Fruit fly (Drosophila melanogaster) whole organism, embryonic: Measurements from ENCODE around the gene sing.

Experiments
- Adf1 ChIP-seq: fragments of 200-800 bp; sonication (Bioruptor generic); IDR thresholded peaks from 2 replicates; pipeline ENCODE4 v1.3.6; 2022; ENCODE audit warnings: missing biosample characterization, missing genetic modification characterization
- CG10462 ChIP-seq: fragments of 200-800 bp; sonication (Bioruptor generic); optimal IDR thresholded peaks from 2 replicates; lab custom pipeline; 2016; ENCODE audit warnings: missing biosample characterization, missing genetic modification characterization
- CG11560 ChIP-seq: fragments of 200-800 bp; sonication (Bioruptor generic); IDR thresholded peaks from 3 replicates; pipeline ENCODE4 v1.3.6; 2022; ENCODE audit warnings: missing biosample characterization, missing genetic modification characterization
- CG12659 ChIP-seq: fragments of 200-800 bp; sonication (Bioruptor generic); optimal IDR thresholded peaks from 3 replicates; lab custom pipeline; 2017; ENCODE audit warnings: mild to moderate bottlenecking, missing biosample characterization, missing genetic modification reagents, missing genetic modification characterization
- CG13123 ChIP-seq: fragments of 200-800 bp; sonication (Bioruptor generic); optimal IDR thresholded peaks from 2 replicates; lab custom pipeline; 2016; ENCODE audit warnings: missing biosample characterization, missing genetic modification characterization
- CG13775 ChIP-seq: fragments of 200-800 bp; sonication (Bioruptor generic); optimal IDR thresholded peaks from 3 replicates; lab custom pipeline; 2017; ENCODE audit warnings: missing biosample characterization, mild to moderate bottlenecking, missing genetic modification characterization
- CG15479 ChIP-seq: fragments of 200-800 bp; sonication (Bioruptor generic); optimal IDR thresholded peaks from 3 replicates; lab custom pipeline; 2019; ENCODE audit warnings: missing biosample characterization, mild to moderate bottlenecking, missing genetic modification characterization, moderate library complexity
- CG15514 ChIP-seq: fragments of 200-800 bp; sonication (Bioruptor generic); optimal IDR thresholded peaks from 3 replicates; lab custom pipeline; 2017; ENCODE audit warnings: missing biosample characterization, missing genetic modification characterization, mild to moderate bottlenecking, moderate library complexity, missing genetic modification reagents
- CG1603 ChIP-seq: fragments of 200-800 bp; sonication (Bioruptor generic); optimal IDR thresholded peaks from 2 replicates; lab custom pipeline; 2019; ENCODE audit warnings: missing biosample characterization, mild to moderate bottlenecking, missing genetic modification characterization, moderate library complexity
- CG17385 ChIP-seq: fragments of 200-800 bp; sonication (Bioruptor generic); optimal IDR thresholded peaks from 3 replicates; lab custom pipeline; 2018; ENCODE audit warnings: missing biosample characterization, mild to moderate bottlenecking, missing genetic modification characterization
- CG18619 ChIP-seq: fragments of 200-800 bp; sonication (Bioruptor generic); optimal IDR thresholded peaks from 3 replicates; lab custom pipeline; 2017; ENCODE audit warnings: missing biosample characterization, mild to moderate bottlenecking, missing genetic modification characterization
- CG2129 ChIP-seq: fragments of 200-800 bp; sonication (Bioruptor generic); IDR thresholded peaks from 2 replicates; pipeline ENCODE4 v1.3.6; 2022; ENCODE audit warnings: missing biosample characterization, missing genetic modification characterization; ENCODE audit not compliant: partially characterized antibody
- CG30403 ChIP-seq: fragments of 200-800 bp; sonication (Bioruptor generic); optimal IDR thresholded peaks from 3 replicates; lab custom pipeline; 2016; ENCODE audit warnings: missing biosample characterization, missing genetic modification characterization
- CG34224 ChIP-seq: fragments of 200-800 bp; sonication (Bioruptor generic); IDR thresholded peaks from 3 replicates; pipeline ENCODE4 v1.3.6; 2022; ENCODE audit warnings: missing biosample characterization, missing genetic modification characterization; ENCODE audit not compliant: partially characterized antibody
- CG34422 ChIP-seq: fragments of 200-800 bp; sonication (Bioruptor generic); IDR thresholded peaks from 3 replicates; pipeline ENCODE4 v1.3.6; 2022; ENCODE audit warnings: missing biosample characterization, missing genetic modification characterization
- CG4282 ChIP-seq: fragments of 200-800 bp; sonication (Bioruptor generic); optimal IDR thresholded peaks from 2 replicates; lab custom pipeline; 2016; ENCODE audit warnings: missing biosample characterization, missing genetic modification characterization
- CG4404 ChIP-seq: fragments of 200-800 bp; sonication (Bioruptor generic); IDR thresholded peaks from 2 replicates; pipeline ENCODE4 v1.3.6; 2022; ENCODE audit warnings: missing biosample characterization, missing genetic modification characterization
- CG4854 ChIP-seq: fragments of 200-800 bp; sonication (Bioruptor generic); optimal IDR thresholded peaks from 2 replicates; lab custom pipeline; 2016; ENCODE audit warnings: missing biosample characterization, missing genetic modification characterization, inconsistent platforms
- CG5180 ChIP-seq: fragments of 200-800 bp; sonication (Bioruptor generic); optimal IDR thresholded peaks from 3 replicates; lab custom pipeline; 2017; ENCODE audit warnings: missing biosample characterization, missing genetic modification characterization, mild to moderate bottlenecking, moderate library complexity, missing genetic modification reagents
- CG5245 ChIP-seq: fragments of 200-800 bp; sonication (Bioruptor generic); optimal IDR thresholded peaks from 3 replicates; lab custom pipeline; 2016; ENCODE audit warnings: missing biosample characterization, missing genetic modification characterization
- CG8290 ChIP-seq, 3 experiments: fragments of 200-800 bp; sonication (Bioruptor generic); optimal IDR thresholded peaks; 2 replicates each; lab custom pipeline; 2016 to 2019; ENCODE audit warnings: missing biosample characterization in 3 of 3, missing genetic modification characterization in 3 of 3, mild to moderate bottlenecking in 2 of 3, moderate library complexity in 1 of 3
- CG8924 ChIP-seq: fragments of 200-800 bp; optimal IDR thresholded peaks from 3 replicates; lab custom pipeline; 2019; ENCODE audit warnings: missing biosample characterization, mild to moderate bottlenecking, missing genetic modification characterization, moderate library complexity
- CG9797 ChIP-seq: fragments of 200-800 bp; sonication (Bioruptor generic); optimal IDR thresholded peaks from 3 replicates; lab custom pipeline; 2018; ENCODE audit warnings: missing biosample characterization, mild to moderate bottlenecking, missing genetic modification characterization
- CoRest ChIP-seq: fragments of 200-800 bp; sonication (Bioruptor generic); optimal IDR thresholded peaks from 3 replicates; lab custom pipeline; 2018; ENCODE audit warnings: missing biosample characterization, mild to moderate bottlenecking, missing genetic modification characterization, moderate library complexity
- Dp ChIP-seq: fragments of 200-800 bp; sonication (Bioruptor generic); optimal IDR thresholded peaks from 2 replicates; lab custom pipeline; 2018; ENCODE audit warnings: missing biosample characterization, mild to moderate bottlenecking, missing genetic modification characterization, moderate library complexity
- Dref ChIP-seq: fragments of 200-800 bp; sonication (Bioruptor generic); IDR thresholded peaks from 2 replicates; pipeline ENCODE4 v1.3.6; 2022; ENCODE audit warnings: missing biosample characterization, missing genetic modification characterization
- E2f2 ChIP-seq: fragments of 200-800 bp; sonication (Bioruptor generic); IDR thresholded peaks from 2 replicates; pipeline ENCODE4 v1.3.6; 2022; ENCODE audit warnings: missing biosample characterization, missing genetic modification characterization
- Ets65A ChIP-seq: fragments of 200-800 bp; sonication (Bioruptor generic); peaks from one replicate; lab custom pipeline; 2016; ENCODE audit warnings: missing biosample characterization, missing genetic modification characterization
- GATAe ChIP-seq: fragments of 200-800 bp; sonication (Bioruptor generic); conservative IDR thresholded peaks from 2 replicates; pipeline ENCODE4 v1.3.6; 2022; ENCODE audit warnings: missing biosample characterization, missing genetic modification characterization
- HLH4C ChIP-seq: fragments of 200-800 bp; sonication (Bioruptor generic); IDR thresholded peaks from 3 replicates; pipeline ENCODE4 v1.3.6; 2022; ENCODE audit warnings: missing biosample characterization, missing genetic modification characterization; ENCODE audit not compliant: partially characterized antibody
- Hand ChIP-seq: fragments of 200-800 bp; sonication (Bioruptor generic); optimal IDR thresholded peaks from 2 replicates; lab custom pipeline; 2017; ENCODE audit warnings: mild to moderate bottlenecking, missing biosample characterization, missing genetic modification reagents, missing genetic modification characterization
- HmgZ ChIP-seq: fragments of 200-800 bp; sonication (Bioruptor generic); optimal IDR thresholded peaks from 2 replicates; lab custom pipeline; 2018; ENCODE audit warnings: missing biosample characterization, mild to moderate bottlenecking, missing genetic modification characterization
- Jarid2 ChIP-seq: fragments of 200-800 bp; sonication (Bioruptor generic); optimal IDR thresholded peaks from 3 replicates; lab custom pipeline; 2017; ENCODE audit warnings: mild to moderate bottlenecking, missing biosample characterization, missing genetic modification reagents, missing genetic modification characterization
- MBD-R2 ChIP-seq: fragments of 200-800 bp; sonication (Bioruptor generic); IDR thresholded peaks from 2 replicates; pipeline ENCODE4 v1.3.6; 2022; ENCODE audit warnings: missing biosample characterization, missing genetic modification characterization
- MESR4 ChIP-seq: fragments of 200-800 bp; sonication (Bioruptor generic); optimal IDR thresholded peaks from 2 replicates; lab custom pipeline; 2018; ENCODE audit warnings: missing biosample characterization, mild to moderate bottlenecking, missing genetic modification characterization, moderate library complexity
- Usf ChIP-seq: fragments of 200-800 bp; sonication (Bioruptor generic); optimal IDR thresholded peaks from 2 replicates; lab custom pipeline; 2017; ENCODE audit warnings: missing genotype, missing biosample characterization, missing genetic modification characterization
- chinmo ChIP-seq: fragments of 200-800 bp; sonication (Bioruptor generic); IDR thresholded peaks from 4 replicates; pipeline ENCODE4 v1.3.6; 2022; ENCODE audit warnings: missing biosample characterization, missing genetic modification characterization; ENCODE audit not compliant: partially characterized antibody
- ci ChIP-seq: fragments of 200-800 bp; sonication (Bioruptor generic); IDR thresholded peaks from 3 replicates; pipeline ENCODE4 v1.3.6; 2022; ENCODE audit warnings: missing biosample characterization, missing genetic modification characterization
- dmrt99B ChIP-seq: fragments of 200-800 bp; sonication (Bioruptor generic); optimal IDR thresholded peaks from 2 replicates; lab custom pipeline; 2018; ENCODE audit warnings: missing biosample characterization, mild to moderate bottlenecking, missing genetic modification characterization, moderate library complexity
- dysf ChIP-seq: fragments of 200-800 bp; sonication (Bioruptor generic); IDR thresholded peaks from 3 replicates; pipeline ENCODE4 v1.3.6; 2022; ENCODE audit warnings: missing biosample characterization, missing genetic modification characterization
- en ChIP-seq: fragments of 200-800 bp; sonication (Bioruptor generic); optimal IDR thresholded peaks from 2 replicates; lab custom pipeline; 2016; ENCODE audit warnings: missing biosample characterization, missing genetic modification characterization
- gfzf ChIP-seq: fragments of 200-800 bp; sonication (Bioruptor generic); optimal IDR thresholded peaks from 2 replicates; lab custom pipeline; 2016; ENCODE audit warnings: missing biosample characterization, mild to moderate bottlenecking, missing genetic modification characterization, moderate library complexity
- gsb-n ChIP-seq: fragments of 200-800 bp; sonication (Bioruptor generic); optimal IDR thresholded peaks from 3 replicates; lab custom pipeline; 2018; ENCODE audit warnings: missing biosample characterization, mild to moderate bottlenecking, missing genetic modification characterization
- lola ChIP-seq, 3 experiments: fragments of >200 bp in 2 of 3; fragments of 200-800 bp in 1 of 3; sonication (Bioruptor generic) in 1 of 3; optimal IDR thresholded peaks; 2 replicates each; lab custom pipeline; 2017 to 2019; ENCODE audit warnings: missing biosample characterization in 3 of 3, missing genetic modification characterization in 3 of 3, mild to moderate bottlenecking in 1 of 3, moderate library complexity in 1 of 3
- pros ChIP-seq: fragments of 200-800 bp; sonication (Bioruptor generic); optimal IDR thresholded peaks from 3 replicates; lab custom pipeline; 2019; ENCODE audit warnings: missing biosample characterization, mild to moderate bottlenecking, missing genetic modification characterization, moderate library complexity
- pzg ChIP-seq: fragments of 200-800 bp; sonication (Bioruptor generic); optimal IDR thresholded peaks from 3 replicates; lab custom pipeline; 2018; ENCODE audit warnings: missing biosample characterization, mild to moderate bottlenecking, missing genetic modification characterization, moderate library complexity
- sens ChIP-seq: fragments of 200-800 bp; sonication (Bioruptor generic); peaks from one replicate; lab custom pipeline; 2016; ENCODE audit warnings: missing biosample characterization, missing genetic modification characterization
- tin ChIP-seq: fragments of 200-800 bp; sonication (Bioruptor generic); optimal IDR thresholded peaks from 3 replicates; lab custom pipeline; 2016; ENCODE audit warnings: missing biosample characterization, missing genetic modification characterization

Gene sing

DNA sequence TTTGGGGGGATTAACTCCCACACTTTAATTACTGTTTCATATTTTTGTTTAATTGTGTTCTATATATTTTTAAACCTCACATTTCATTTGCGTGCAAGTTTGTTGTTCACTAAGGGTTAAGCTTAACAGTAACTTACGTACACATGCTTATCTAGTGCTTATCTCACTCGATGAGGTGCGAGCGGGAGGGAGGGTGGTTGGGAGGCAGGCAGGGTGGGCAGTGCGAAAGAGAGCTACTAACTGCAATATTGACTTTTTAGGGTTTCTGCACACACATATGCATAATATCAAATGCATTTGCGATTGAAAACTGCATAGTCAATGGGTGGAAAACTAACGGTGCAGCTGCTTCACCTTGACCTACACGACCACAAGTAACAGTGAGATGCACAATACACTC, 15.4 kb downstream of the sing start (continued):
- TF ChIP-seq chinmo (GFP tag; lab: Robert Waterston, UW) = no peak
- TF ChIP-seq CG30403 (GFP tag; lab: Kevin White, UChicago) = no peak
- no peak for TF ChIP-seq CG4854 (GFP tag; lab: Kevin White, UChicago)
- TF ChIP-seq GATAe = peak; percentile 68
- TF ChIP-seq CG11560 = no peak
- no peak for TF ChIP-seq dysf

dm6 chrX:16694959-16695358, 15.9 kb downstream of the sing start, which contains the start of gene Septin4:
Gene Septin4 (minus strand): TSS chrX:16695173.
- TF ChIP-seq CG1603 (tag; lab: Kevin White, UChicago) (peak; percentile 19), CG9797 (GFP tag; lab: Kevin White, UChicago) (peak; percentile 33), Jarid2 (GFP tag; lab: Kevin White, UChicago) (peak; percentile 74), CG8924 (tag; lab: Kevin White, UChicago) (peak; percentile 21), CG34224 (no peak), ci (GFP tag; lab: Robert Waterston, UW) (peak; percentile 28; the same call in 1 of the 3 replicates), HmgZ (tag; lab: Kevin White, UChicago) (no peak), CG13775 (GFP tag; lab: Kevin White, UChicago) (no peak), sens (GFP tag; lab: Kevin White, UChicago) (peak; percentile 19), CG13123 (no peak), CG5180 (peak; percentile 24), CG2129 (GFP tag; lab: Robert Waterston, UW) (no peak), CG8290 (GFP tag; optimal IDR thresholded peaks at IDR 0.05; lab: Kevin White, UChicago) (no peak), CG8290 (tag; optimal IDR thresholded peaks at IDR 0.05; lab: Kevin White, UChicago) (peak in 1 of 2 experiments; percentile 20), E2f2 (GFP tag; lab: Robert Waterston, UW) (peak; percentile 67), gsb-n (no peak), CG15514 (peak; percentile 32), MBD-R2 (GFP tag; lab: Robert Waterston, UW) (no peak), CG34422 (GFP tag; lab: Robert Waterston, UW) (no peak), Ets65A (GFP tag; lab: Kevin White, UChicago) (peak; percentile 56), CoRest (tag; lab: Kevin White, UChicago) (no peak), CG10462 (GFP tag; lab: Kevin White, UChicago) (no peak), en (GFP tag; lab: Kevin White, UChicago) (no peak), lola (GFP tag; optimal IDR thresholded peaks at IDR 0.05; lab: Kevin White, UChicago) (no peak), pzg (GFP tag; lab: Kevin White, UChicago) (peak; percentile 36), CG4282 (no peak), Adf1 (GFP tag; lab: Robert Waterston, UW) (peak; percentile 20; the same call in 1 of the 2 replicates), CG15479 (GFP tag; lab: Kevin White, UChicago) (no peak), MESR4 (no peak), Usf (GFP tag; lab: Kevin White, UChicago) (no peak), Hand (GFP tag; lab: Kevin White, UChicago) (no peak), CG4404 (GFP tag; lab: Robert Waterston, UW) (no peak), gfzf (peak; percentile 50), CG18619 (GFP tag; lab: Kevin White, UChicago) (no peak), CG5245 (GFP tag; lab: Kevin White, UChicago) (no peak), pros (GFP tag; lab: Kevin White, UChicago) (no peak), CG12659 (GFP tag; lab: Kevin White, UChicago) (peak; percentile 16), HLH4C (GFP tag; lab: Robert Waterston, UW) (no peak), tin (GFP tag; lab: Kevin White, UChicago) (no peak), CG17385 (peak; percentile 32), Dp (GFP tag; lab: Kevin White, UChicago) (peak; percentile 65), Dref (GFP tag; lab: Robert Waterston, UW) (0 out of 2 replicates have a peak, but pooled peaks have one; percentile 17), chinmo (GFP tag; lab: Robert Waterston, UW) (peak; percentile 65; the same call in 1 of the 4 replicates), dmrt99B (tag; lab: Kevin White, UChicago) (no peak)
